Worm (Caenorhabditis elegans) whole organism, L3 larva: Measurements from ENCODE around the gene C44H9.7.
"Not testable (repeated sequence)": the region's sequence is repeated elsewhere in the genome, so short reads cannot be mapped to it uniquely, and the experiment has no call there.

Source experiments
- R02D3.7 ChIP-seq: fragments of 150-350 bp; optimal IDR thresholded peaks from 2 replicates; lab custom pipeline; 2014; ENCODE audit warnings: missing biosample characterization, missing genetic modification characterization
- ZK546.5 ChIP-seq: sonication (generic microtip); optimal IDR thresholded peaks from 2 replicates; lab custom pipeline; 2017; ENCODE audit warnings: missing biosample characterization, missing genetic modification characterization
- aly-2 ChIP-seq: fragments of 150-350 bp; optimal IDR thresholded peaks from 2 replicates; lab custom pipeline; 2014; ENCODE audit warnings: missing biosample characterization, missing genetic modification characterization
- ceh-28 ChIP-seq: fragments of 150-350 bp; optimal IDR thresholded peaks from 2 replicates; lab custom pipeline; 2014; ENCODE audit warnings: missing biosample characterization, missing genetic modification reagents, missing genetic modification characterization
- ceh-82 ChIP-seq: fragments of 150-350 bp; optimal IDR thresholded peaks from 2 replicates; lab custom pipeline; 2014; ENCODE audit warnings: missing biosample characterization, missing genetic modification characterization
- ceh-9 ChIP-seq: sonication (generic microtip); optimal IDR thresholded peaks from 2 replicates; lab custom pipeline; 2018; ENCODE audit warnings: missing biosample characterization, missing genetic modification characterization
- daf-12 ChIP-seq: fragments of 150-350 bp; optimal IDR thresholded peaks from 2 replicates; lab custom pipeline; 2014; ENCODE audit warnings: missing biosample characterization, missing genetic modification reagents, missing genetic modification characterization
- egl-27 ChIP-seq: sonication (generic microtip); optimal IDR thresholded peaks from 4 replicates; lab custom pipeline; 2017; ENCODE audit warnings: missing biosample characterization, missing genetic modification reagents, missing genetic modification characterization
- elt-1 ChIP-seq: fragments of 150-350 bp; optimal IDR thresholded peaks from 2 replicates; lab custom pipeline; 2014; ENCODE audit warnings: missing biosample characterization, missing genetic modification characterization
- elt-2 ChIP-seq: sonication (generic microtip); optimal IDR thresholded peaks from 2 replicates; lab custom pipeline; 2016; ENCODE audit warnings: missing genetic modification reagents, mild to moderate bottlenecking, missing genetic modification characterization, missing compliant biosample characterization
- elt-3 ChIP-seq, 3 experiments: fragments of 150-350 bp in 1 of 3; sonication (generic microtip) in 2 of 3; optimal IDR thresholded peaks; 2 replicates in 2 of 3; 4 replicates in 1 of 3; lab custom pipeline; 2014 to 2017; ENCODE audit warnings: missing biosample characterization in 3 of 3, missing genetic modification characterization in 3 of 3
- eor-1 ChIP-seq, 2 experiments: fragments of 150-350 bp; optimal IDR thresholded peaks; 2 replicates each; lab custom pipeline; 2014 to 2018; ENCODE audit warnings: missing biosample characterization in 2 of 2, missing genetic modification characterization in 2 of 2
- fkh-10 ChIP-seq: sonication (generic microtip); optimal IDR thresholded peaks from 2 replicates; lab custom pipeline; 2017; ENCODE audit warnings: missing biosample characterization, missing genetic modification reagents, missing genetic modification characterization
- fkh-2 ChIP-seq: fragments of 150-350 bp; optimal IDR thresholded peaks from 2 replicates; lab custom pipeline; 2014; ENCODE audit warnings: missing biosample characterization, missing genetic modification reagents, missing genetic modification characterization
- hmg-11 ChIP-seq: sonication (generic microtip); optimal IDR thresholded peaks from 2 replicates; lab custom pipeline; 2016; ENCODE audit warnings: missing genetic modification characterization, missing compliant biosample characterization
- jun-1 ChIP-seq: fragments of 150-350 bp; optimal IDR thresholded peaks from 2 replicates; lab custom pipeline; 2014; ENCODE audit warnings: missing biosample characterization, missing genetic modification reagents, missing genetic modification characterization
- lin-15B ChIP-seq: fragments of 150-350 bp; optimal IDR thresholded peaks from 2 replicates; lab custom pipeline; 2014; ENCODE audit warnings: missing biosample characterization, missing genetic modification characterization
- lin-39 ChIP-seq: fragments of 150-350 bp; optimal IDR thresholded peaks from 2 replicates; lab custom pipeline; 2018; ENCODE audit warnings: missing biosample characterization, missing genetic modification reagents, missing genetic modification characterization
- lsy-12 ChIP-seq: sonication (generic microtip); optimal IDR thresholded peaks from 2 replicates; lab custom pipeline; 2016; ENCODE audit warnings: mild to moderate bottlenecking, missing genetic modification characterization, missing compliant biosample characterization
- nfya-1 ChIP-seq: sonication (generic microtip); optimal IDR thresholded peaks from 2 replicates; lab custom pipeline; 2017; ENCODE audit warnings: missing genetic modification characterization, mild to moderate bottlenecking, missing compliant biosample characterization, antibody characterized with exemption, moderate library complexity; ENCODE audit not compliant: insufficient read depth
- nhr-11 ChIP-seq: fragments of 150-350 bp; optimal IDR thresholded peaks from 2 replicates; lab custom pipeline; 2014; ENCODE audit warnings: missing biosample characterization, missing genetic modification characterization
- nhr-12 ChIP-seq: fragments of 150-350 bp; optimal IDR thresholded peaks from 2 replicates; lab custom pipeline; 2014; ENCODE audit warnings: missing biosample characterization, missing genetic modification characterization
- nhr-23 ChIP-seq: fragments of 150-350 bp; optimal IDR thresholded peaks from 2 replicates; lab custom pipeline; 2014; ENCODE audit warnings: missing biosample characterization, missing genetic modification reagents, missing genetic modification characterization
- nhr-25 ChIP-seq: sonication (generic microtip); optimal IDR thresholded peaks from 2 replicates; lab custom pipeline; 2017; ENCODE audit warnings: missing biosample characterization, missing genetic modification characterization
- nhr-43 ChIP-seq: sonication (generic microtip); optimal IDR thresholded peaks from 2 replicates; lab custom pipeline; 2016; ENCODE audit warnings: mild to moderate bottlenecking, missing genetic modification characterization, missing compliant biosample characterization; ENCODE audit not compliant: poor library complexity, severe bottlenecking
- nhr-67 ChIP-seq: fragments of 150-350 bp; optimal IDR thresholded peaks from 2 replicates; lab custom pipeline; 2014; ENCODE audit warnings: missing biosample characterization, missing genetic modification characterization
- nhr-76 ChIP-seq: fragments of 150-350 bp; sonication (generic microtip); optimal IDR thresholded peaks from 5 replicates; lab custom pipeline; 2014; ENCODE audit warnings: missing biosample characterization, missing genetic modification characterization
- pha-4 ChIP-seq: fragments of 150-350 bp; optimal IDR thresholded peaks from 2 replicates; lab custom pipeline; 2014; ENCODE audit warnings: missing biosample characterization, missing genetic modification reagents, missing genetic modification characterization
- pqm-1 ChIP-seq: fragments of 150-350 bp; optimal IDR thresholded peaks from 2 replicates; lab custom pipeline; 2017; ENCODE audit warnings: missing biosample characterization, missing genetic modification characterization, inconsistent platforms
- sea-2 ChIP-seq: fragments of 150-350 bp; sonication (generic microtip); optimal IDR thresholded peaks from 4 replicates; lab custom pipeline; 2014; ENCODE audit warnings: missing biosample characterization, missing genetic modification reagents, missing genetic modification characterization
- skn-1 ChIP-seq: fragments of 150-350 bp; optimal IDR thresholded peaks from 2 replicates; lab custom pipeline; 2014; ENCODE audit warnings: missing biosample characterization, missing genetic modification characterization
- snpc-4 ChIP-seq: fragments of 150-350 bp; optimal IDR thresholded peaks from 2 replicates; lab custom pipeline; 2014; ENCODE audit warnings: missing biosample characterization, missing genetic modification characterization
- tbx-2 ChIP-seq: sonication (generic microtip); optimal IDR thresholded peaks from 2 replicates; lab custom pipeline; 2016; ENCODE audit warnings: mild to moderate bottlenecking, missing genetic modification characterization, missing compliant biosample characterization
- unc-62 ChIP-seq: fragments of 150-350 bp; sonication (generic microtip); optimal IDR thresholded peaks from 4 replicates; lab custom pipeline; 2014; ENCODE audit warnings: missing biosample characterization, missing genetic modification reagents, missing genetic modification characterization
- zag-1 ChIP-seq: fragments of 150-350 bp; optimal IDR thresholded peaks from 2 replicates; lab custom pipeline; 2014; ENCODE audit warnings: missing biosample characterization, missing genetic modification characterization

C44H9.7 gene

ce11 chrV:12871753-12872152 lies 17.1 kb upstream of the C44H9.7 start, which contains the start of gene bus-19:
Gene bus-19, plus strand, starts transcription at chrV:12872053.
- no peak for TF ChIP-seq skn-1 (tag; lab: Kevin White, UChicago)
- TF ChIP-seq pha-4 (tag; lab: Kevin White, UChicago) = peak; percentile 41
- TF ChIP-seq, all 47 proteins: peak for 1

DNA sequence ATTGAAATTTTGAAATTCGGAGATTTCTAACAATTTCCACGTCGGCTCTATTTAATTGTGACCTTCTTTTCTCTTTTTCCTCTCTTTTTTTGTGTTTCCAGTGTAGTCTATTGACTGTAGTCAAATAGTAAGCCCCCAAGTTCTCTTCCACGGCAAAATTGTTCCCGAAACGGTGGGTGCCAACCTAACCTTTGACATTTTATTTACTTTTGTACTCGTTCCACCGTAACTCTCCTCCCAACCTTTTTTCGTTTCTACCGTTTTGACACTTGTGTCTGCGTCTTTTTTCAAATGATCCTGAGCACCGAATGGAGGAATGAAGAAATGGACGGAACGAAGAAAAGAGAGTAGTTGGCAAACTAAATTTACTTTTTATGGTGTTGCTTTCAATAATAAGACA lies 16.1 kb upstream of the C44H9.7 start:
- TF ChIP-seq nhr-12 (tag; lab: Kevin White, UChicago) (no peak), snpc-4 (tag; lab: Kevin White, UChicago) (no peak), skn-1 (tag; lab: Kevin White, UChicago) (no peak), pha-4 (tag; lab: Kevin White, UChicago) (peak; percentile 85), elt-2 (tag; lab: Kevin White, UChicago) (no peak)
- TF ChIP-seq, all 47 proteins: peak for 1

- TF ChIP-seq pqm-1 = peak; percentile 57
- TF ChIP-seq elt-3 (tag; optimal IDR thresholded peaks at IDR 0.05; lab: Kevin White, UChicago) = no peak
- no peak for TF ChIP-seq unc-62 (GFP tag; lab: Kevin White, UChicago)
- TF ChIP-seq nfya-1 = peak; percentile 85
- peak; percentile 22 for TF ChIP-seq jun-1 (tag; lab: Kevin White, UChicago)
- peak; percentile 31 for TF ChIP-seq ceh-28 (tag; lab: Kevin White, UChicago)
- TF ChIP-seq fkh-10 (GFP tag; lab: Kevin White, UChicago) = no peak
- TF ChIP-seq tbx-2 (tag; lab: Kevin White, UChicago) = peak; percentile 43
- TF ChIP-seq fkh-2 (tag; lab: Kevin White, UChicago) = no peak
- TF ChIP-seq ceh-82 (tag; lab: Kevin White, UChicago) = peak; percentile 60
- no peak for TF ChIP-seq daf-12 (tag; lab: Kevin White, UChicago)
- TF ChIP-seq lsy-12 (tag; lab: Kevin White, UChicago) = peak; percentile 89
- peak; percentile 94 for TF ChIP-seq pha-4 (tag; lab: Kevin White, UChicago)
- no peak for TF ChIP-seq nhr-76 (tag; lab: Kevin White, UChicago)
- no peak for TF ChIP-seq elt-1 (tag; lab: Kevin White, UChicago)
- no peak for TF ChIP-seq ZK546.5 (tag; lab: Kevin White, UChicago)
- TF ChIP-seq sea-2 (GFP tag; lab: Kevin White, UChicago) = no peak
- peak; percentile 94 for TF ChIP-seq nhr-23
- TF ChIP-seq R02D3.7 (tag; lab: Kevin White, UChicago) = peak; percentile 74
- no peak for TF ChIP-seq ceh-9
- no peak for TF ChIP-seq aly-2
- no peak for TF ChIP-seq nhr-11
- peak; percentile 57 for TF ChIP-seq elt-2 (tag; lab: Kevin White, UChicago)
- TF ChIP-seq skn-1 (tag; lab: Kevin White, UChicago) = no peak
- TF ChIP-seq lin-39 = peak; percentile 18
- TF ChIP-seq lin-15B = peak; percentile 84
- peak; percentile 66 for TF ChIP-seq hmg-11 (tag; lab: Kevin White, UChicago)
- TF ChIP-seq zag-1 (tag; lab: Kevin White, UChicago) = no peak
- no peak for TF ChIP-seq eor-1 (tag; optimal IDR thresholded peaks at IDR 0.05; lab: Kevin White, UChicago)
- TF ChIP-seq nhr-25 = peak; percentile 74
- no peak for TF ChIP-seq nhr-67 (tag; lab: Kevin White, UChicago)
- TF ChIP-seq nhr-43 (tag; lab: Kevin White, UChicago) = peak; percentile 97
- TF ChIP-seq, all 47 proteins: peak for 16
These were observed 15.3 kb upstream of the C44H9.7 start, which contains the start of gene T07F10.3 for ce11 chrV:12869948-12870347. Gene T07F10.3, minus strand, starts transcription at chrV:12870045.

- peak; percentile 49 for TF ChIP-seq pha-4 (tag; lab: Kevin White, UChicago)
- TF ChIP-seq lsy-12 (tag; lab: Kevin White, UChicago) = no peak
These were observed 13.3 kb upstream of the C44H9.7 start, which contains the start of gene nspg-1 for ce11 chrV:12867997-12868396. Gene nspg-1, minus strand, starts transcription at chrV:12868097.

ce11 chrV:12865615-12866014 lies 10.9 kb upstream of the C44H9.7 start, which contains the start of gene T07F10.5:
Gene T07F10.5, plus strand, starts transcription at chrV:12865915.
- not testable (repeated sequence) for TF ChIP-seq unc-62 (GFP tag; lab: Kevin White, UChicago); nhr-12 (tag; lab: Kevin White, UChicago); egl-27 (tag; lab: Kevin White, UChicago)
